Fruit fly (Drosophila melanogaster) whole organism: ENCODE measurements around the gene Cyt-c1L.

Experiments
- CG8478 ChIP-seq: fragments of >200 bp; optimal IDR thresholded peaks from 2 replicates; lab custom pipeline; 2018; ENCODE audit warnings: inconsistent platforms
- psq ChIP-seq: fragments of >200 bp; optimal IDR thresholded peaks from 2 replicates; lab custom pipeline; 2017

- TF ChIP-seq CG8478 (lab: Kevin White, UChicago) (no peak), psq (lab: Kevin White, UChicago) (no peak)
These were observed 8.6 kb upstream of the Cyt-c1L start for dm6 chr3R:29212534-29212933.
